Fruit fly (Drosophila melanogaster) whole organism, pupa: ENCODE data around the gene CG9586.

Source experiments
- CG10348 ChIP-seq: fragments of 200-800 bp; sonication (Bioruptor generic); IDR thresholded peaks from 2 replicates; pipeline ENCODE4 v1.3.6; 2022; ENCODE audit warnings: missing biosample characterization, missing genetic modification characterization
- CG14655 ChIP-seq: fragments of 200-800 bp; sonication (Bioruptor generic); optimal IDR thresholded peaks from 3 replicates; lab custom pipeline; 2017; ENCODE audit warnings: mild to moderate bottlenecking, missing biosample characterization, missing genetic modification reagents, missing genetic modification characterization
- CG15710 ChIP-seq: fragments of 200-800 bp; sonication (Bioruptor generic); optimal IDR thresholded peaks from 2 replicates; lab custom pipeline; 2018; ENCODE audit warnings: missing biosample characterization, mild to moderate bottlenecking, missing genetic modification characterization, moderate library complexity

DNA sequence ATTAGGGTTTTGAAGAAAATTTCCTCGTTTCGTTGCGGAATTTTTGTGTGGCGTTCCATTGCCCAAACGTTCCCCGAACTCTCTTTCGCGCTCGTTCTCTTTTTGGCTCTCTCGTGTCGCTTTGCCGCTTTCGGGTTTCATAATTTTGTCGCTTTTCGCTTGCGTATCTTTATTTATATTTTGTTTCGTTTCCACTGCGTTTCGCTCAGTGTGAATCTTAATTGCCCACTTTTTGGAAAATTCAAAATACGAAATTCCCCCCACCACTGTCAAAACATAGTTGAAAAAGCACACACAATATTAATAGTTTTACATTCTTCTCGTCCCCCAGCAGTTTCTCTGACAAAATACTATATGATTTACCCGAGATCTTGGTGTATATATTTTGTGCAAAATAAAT is 10.5 kb upstream of the CG9586 start:
- no peak for TF ChIP-seq CG14655
- no peak for TF ChIP-seq CG10348 (GFP tag; lab: Robert Waterston, UW)
- TF ChIP-seq CG15710 (tag; lab: Kevin White, UChicago) = no peak
